Fruit fly (Drosophila melanogaster) whole organism, embryonic: ENCODE results near the gene CG4570.
A peak's percentile ranks its signal among the peaks of the same experiment; 100 is the strongest.

Experiments used
- ATbp ChIP-seq: fragments of 200-800 bp; sonication (Bioruptor generic); optimal IDR thresholded peaks from 2 replicates; lab custom pipeline; 2017; ENCODE audit warnings: missing biosample characterization, mild to moderate bottlenecking, missing genetic modification characterization, missing genetic modification reagents
- C15 ChIP-seq: fragments of 200-800 bp; sonication (Bioruptor generic); IDR thresholded peaks from 3 replicates; pipeline ENCODE4 v1.3.6; 2022; ENCODE audit warnings: missing biosample characterization, missing genetic modification characterization
- CG10147 ChIP-seq: fragments of 200-800 bp; sonication (Bioruptor generic); optimal IDR thresholded peaks from 2 replicates; lab custom pipeline; 2019; ENCODE audit warnings: missing biosample characterization, mild to moderate bottlenecking, missing genetic modification characterization, moderate library complexity
- CG1233 ChIP-seq: fragments of 200-800 bp; sonication (Bioruptor generic); optimal IDR thresholded peaks from 4 replicates; lab custom pipeline; 2018; ENCODE audit warnings: missing biosample characterization, mild to moderate bottlenecking, missing genetic modification characterization
- CG14710 ChIP-seq: fragments of 200-800 bp; sonication (Bioruptor generic); optimal IDR thresholded peaks from 3 replicates; lab custom pipeline; 2019; ENCODE audit warnings: missing biosample characterization, mild to moderate bottlenecking, missing genetic modification characterization, moderate library complexity
- CG17328 ChIP-seq: fragments of 200-800 bp; sonication (Bioruptor generic); IDR thresholded peaks from 2 replicates; pipeline ENCODE4 v1.3.6; 2022; ENCODE audit warnings: missing biosample characterization, missing genetic modification characterization
- CG17568 ChIP-seq: fragments of 200-800 bp; sonication (Bioruptor generic); optimal IDR thresholded peaks from 2 replicates; lab custom pipeline; 2018; ENCODE audit warnings: missing biosample characterization, mild to moderate bottlenecking, missing genetic modification characterization, moderate library complexity
- CG17829 ChIP-seq: fragments of 200-800 bp; optimal IDR thresholded peaks from 2 replicates; lab custom pipeline; 2019; ENCODE audit warnings: missing biosample characterization, mild to moderate bottlenecking, missing genetic modification characterization, moderate library complexity
- CG18011 ChIP-seq: fragments of 200-800 bp; sonication (Bioruptor generic); optimal IDR thresholded peaks from 2 replicates; lab custom pipeline; 2017; ENCODE audit warnings: missing biosample characterization, missing genetic modification characterization, mild to moderate bottlenecking, moderate library complexity, missing genotype
- CG2889 ChIP-seq: fragments of 200-800 bp; sonication (Bioruptor generic); IDR thresholded peaks from 3 replicates; pipeline ENCODE4 v1.3.6; 2022; ENCODE audit warnings: missing biosample characterization, missing genetic modification characterization
- CG3065 ChIP-seq: fragments of 200-800 bp; sonication (Bioruptor generic); optimal IDR thresholded peaks from 2 replicates; lab custom pipeline; 2016; ENCODE audit warnings: missing biosample characterization, missing genetic modification characterization
- CG43689 ChIP-seq: fragments of 200-800 bp; sonication (Bioruptor generic); IDR thresholded peaks from 2 replicates; pipeline ENCODE4 v1.3.6; 2022; ENCODE audit warnings: missing biosample characterization, missing genetic modification characterization
- CG4617 ChIP-seq: fragments of 200-800 bp; sonication (Bioruptor generic); optimal IDR thresholded peaks from 3 replicates; lab custom pipeline; 2016; ENCODE audit warnings: missing biosample characterization, missing genetic modification characterization, borderline replicate concordance
- CG6175 ChIP-seq: fragments of 200-800 bp; sonication (Bioruptor generic); IDR thresholded peaks from 3 replicates; pipeline ENCODE4 v1.3.6; 2022; ENCODE audit warnings: missing biosample characterization, missing genetic modification characterization
- CG7271 ChIP-seq: fragments of 200-800 bp; sonication (Bioruptor generic); optimal IDR thresholded peaks from 2 replicates; lab custom pipeline; 2018; ENCODE audit warnings: missing biosample characterization, mild to moderate bottlenecking, missing genetic modification characterization, moderate library complexity
- CG7372 ChIP-seq: fragments of 200-800 bp; sonication (Bioruptor generic); IDR thresholded peaks from 2 replicates; pipeline ENCODE4 v1.3.6; 2022; ENCODE audit warnings: missing biosample characterization, missing genetic modification characterization
- CG8089 ChIP-seq: fragments of 200-800 bp; sonication (Bioruptor generic); optimal IDR thresholded peaks from 3 replicates; lab custom pipeline; 2016; ENCODE audit warnings: missing biosample characterization, missing genetic modification characterization
- D19B ChIP-seq: fragments of 200-800 bp; sonication (Bioruptor generic); optimal IDR thresholded peaks from 2 replicates; lab custom pipeline; 2017; ENCODE audit warnings: missing biosample characterization, mild to moderate bottlenecking, missing genetic modification characterization
- Dbx ChIP-seq: fragments of 200-800 bp; sonication (Bioruptor generic); IDR thresholded peaks from 3 replicates; pipeline ENCODE4 v1.3.6; 2022; ENCODE audit warnings: missing biosample characterization, missing genetic modification characterization
- Gug ChIP-seq: fragments of 200-800 bp; sonication (Bioruptor generic); IDR thresholded peaks from 4 replicates; pipeline ENCODE4 v1.3.6; 2022; ENCODE audit warnings: missing biosample characterization, missing genetic modification characterization
- HLH54F ChIP-seq: fragments of 200-800 bp; sonication (Bioruptor generic); optimal IDR thresholded peaks from 3 replicates; lab custom pipeline; 2016; ENCODE audit warnings: missing biosample characterization, missing genetic modification characterization
- Hsf ChIP-seq: fragments of 200-800 bp; sonication (Bioruptor generic); optimal IDR thresholded peaks from 3 replicates; lab custom pipeline; 2016; ENCODE audit warnings: missing biosample characterization, missing genetic modification characterization
- Mes4 ChIP-seq: fragments of 200-800 bp; sonication (Bioruptor generic); optimal IDR thresholded peaks from 2 replicates; lab custom pipeline; 2016; ENCODE audit warnings: missing biosample characterization, missing genetic modification characterization
- NfI ChIP-seq: fragments of 200-800 bp; sonication (Bioruptor generic); optimal IDR thresholded peaks from 3 replicates; lab custom pipeline; 2018; ENCODE audit warnings: missing biosample characterization, mild to moderate bottlenecking, missing genetic modification characterization, moderate library complexity
- Oli ChIP-seq: fragments of 200-800 bp; sonication (Bioruptor generic); optimal IDR thresholded peaks from 2 replicates; lab custom pipeline; 2018; ENCODE audit warnings: missing biosample characterization, mild to moderate bottlenecking, missing genetic modification characterization, moderate library complexity
- Side ChIP-seq: fragments of 200-800 bp; sonication (Bioruptor generic); optimal IDR thresholded peaks from 2 replicates; lab custom pipeline; 2016; ENCODE audit warnings: missing biosample characterization, missing genetic modification characterization
- Spps ChIP-seq: fragments of 200-800 bp; sonication (Bioruptor generic); optimal IDR thresholded peaks from 2 replicates; lab custom pipeline; 2018; ENCODE audit warnings: missing biosample characterization, mild to moderate bottlenecking, missing genetic modification characterization
- Tbp ChIP-seq: fragments of >200 bp; optimal IDR thresholded peaks from 2 replicates; lab custom pipeline; 2018; ENCODE audit warnings: missing biosample characterization, missing genetic modification characterization
- br ChIP-seq: fragments of >200 bp; optimal IDR thresholded peaks from 2 replicates; lab custom pipeline; 2017
- bsh ChIP-seq, 2 experiments: fragments of 200-800 bp; sonication (Bioruptor generic); optimal IDR thresholded peaks; 2 replicates each; lab custom pipeline; 2017 to 2018; ENCODE audit warnings: mild to moderate bottlenecking in 2 of 2, missing biosample characterization in 2 of 2, missing genetic modification characterization in 2 of 2, moderate library complexity in 1 of 2
- crc ChIP-seq: fragments of 200-800 bp; sonication (Bioruptor generic); optimal IDR thresholded peaks from 2 replicates; lab custom pipeline; 2016; ENCODE audit warnings: missing biosample characterization, missing genetic modification characterization
- croc ChIP-seq: fragments of 200-800 bp; sonication (Bioruptor generic); conservative IDR thresholded peaks from 3 replicates; pipeline ENCODE4 v1.3.6; 2022; ENCODE audit warnings: missing biosample characterization, missing genetic modification characterization
- eve ChIP-seq, 2 experiments: fragments of >200 bp; optimal IDR thresholded peaks; 2 replicates each; lab custom pipeline; 2017; ENCODE audit warnings: missing biosample characterization in 2 of 2, missing genetic modification characterization in 2 of 2
- exex ChIP-seq: fragments of 200-800 bp; sonication (Bioruptor generic); optimal IDR thresholded peaks from 4 replicates; lab custom pipeline; 2018; ENCODE audit warnings: missing biosample characterization, mild to moderate bottlenecking, missing genetic modification characterization, moderate library complexity
- fd64A ChIP-seq: fragments of 200-800 bp; sonication (Bioruptor generic); optimal IDR thresholded peaks from 3 replicates; lab custom pipeline; 2018; ENCODE audit warnings: missing biosample characterization, mild to moderate bottlenecking, missing genetic modification characterization
- gcm ChIP-seq: fragments of 200-800 bp; sonication (Bioruptor generic); optimal IDR thresholded peaks from 2 replicates; lab custom pipeline; 2019; ENCODE audit warnings: missing biosample characterization, mild to moderate bottlenecking, missing genetic modification characterization, moderate library complexity
- gsb ChIP-seq: fragments of 200-800 bp; sonication (Bioruptor generic); IDR thresholded peaks from 2 replicates; pipeline ENCODE4 v1.3.6; 2022; ENCODE audit warnings: missing biosample characterization, missing genetic modification characterization
- lov ChIP-seq, 2 experiments: fragments of 200-800 bp in 1 of 2; fragments of >200 bp in 1 of 2; sonication (Bioruptor generic) in 1 of 2; IDR thresholded peaks in 1 of 2; optimal IDR thresholded peaks in 1 of 2; 2 replicates in 1 of 2; 3 replicates in 1 of 2; pipeline versions ENCODE4 v1.3.6 to Lab custom; 2017 to 2022; ENCODE audit warnings: missing biosample characterization in 1 of 2, missing genetic modification characterization in 1 of 2
- maf-S ChIP-seq: fragments of 200-800 bp; sonication (Bioruptor generic); optimal IDR thresholded peaks from 2 replicates; lab custom pipeline; 2016; ENCODE audit warnings: missing biosample characterization, missing genetic modification characterization
- onecut ChIP-seq: fragments of 200-800 bp; sonication (Bioruptor generic); IDR thresholded peaks from 2 replicates; pipeline ENCODE4 v1.3.6; 2022; ENCODE audit warnings: missing biosample characterization, missing genetic modification characterization
- p53 ChIP-seq: fragments of 200-800 bp; sonication (Bioruptor generic); optimal IDR thresholded peaks from 2 replicates; lab custom pipeline; 2016; ENCODE audit warnings: missing biosample characterization, missing genetic modification characterization
- pho ChIP-seq: fragments of 200-800 bp; sonication (Bioruptor generic); optimal IDR thresholded peaks from 2 replicates; lab custom pipeline; 2016; ENCODE audit warnings: missing biosample characterization, missing genetic modification characterization
- pita ChIP-seq: fragments of 200-800 bp; sonication (Bioruptor generic); optimal IDR thresholded peaks from 2 replicates; lab custom pipeline; 2017; ENCODE audit warnings: missing biosample characterization, mild to moderate bottlenecking, missing genetic modification characterization
- shn ChIP-seq: fragments of 200-800 bp; sonication (Bioruptor generic); optimal IDR thresholded peaks from 3 replicates; lab custom pipeline; 2016; ENCODE audit warnings: missing biosample characterization, missing genetic modification characterization
- trem ChIP-seq: fragments of 200-800 bp; optimal IDR thresholded peaks from 3 replicates; lab custom pipeline; 2019; ENCODE audit warnings: missing biosample characterization, mild to moderate bottlenecking, missing genetic modification characterization, moderate library complexity
- ttk ChIP-seq: fragments of 200-800 bp; sonication (Bioruptor generic); IDR thresholded peaks from 2 replicates; pipeline ENCODE4 v2.1.2; 2022; ENCODE audit warnings: missing biosample characterization, missing genetic modification characterization
- tx ChIP-seq: fragments of 200-800 bp; sonication (Bioruptor generic); optimal IDR thresholded peaks from 2 replicates; lab custom pipeline; 2016; ENCODE audit warnings: missing biosample characterization, missing genetic modification characterization
- usp ChIP-seq: fragments of >200 bp; optimal IDR thresholded peaks from 2 replicates; lab custom pipeline; 2017; ENCODE audit warnings: missing biosample characterization, missing genetic modification characterization

The CG4570 gene

dm6 chr3R:10875515-10876434 lies 19.2 kb downstream of the CG4570 start, which contains the start of gene Sodh2 (continued):
- TF ChIP-seq HLH54F (GFP tag; lab: Kevin White, UChicago) = peak; percentile 66
- no peak for TF ChIP-seq C15
- no peak for TF ChIP-seq eve (GFP tag; optimal IDR thresholded peaks at IDR 0.05; lab: Kevin White, UChicago)
- peak; percentile 57 for TF ChIP-seq CG18011 (GFP tag; lab: Kevin White, UChicago)
- no peak for TF ChIP-seq Tbp (GFP tag; lab: Kevin White, UChicago)
- peak; percentile 29 for TF ChIP-seq CG8089 (GFP tag; lab: Kevin White, UChicago)
- TF ChIP-seq CG17328 (GFP tag; lab: Robert Waterston, UW) = peak; percentile 50; the same call in 1 of the 2 replicates
- peak; percentile 90 for TF ChIP-seq ATbp
- no peak for TF ChIP-seq br (lab: Kevin White, UChicago)
- TF ChIP-seq onecut (GFP tag; lab: Robert Waterston, UW) = peak; percentile 68
- TF ChIP-seq trem = peak; percentile 44
- TF ChIP-seq NfI (GFP tag; lab: Kevin White, UChicago) = peak; percentile 60
- peak; percentile 66; the same call in 2 of the 3 replicates for TF ChIP-seq Dbx (GFP tag; lab: Robert Waterston, UW)
- peak; percentile 83 for TF ChIP-seq CG1233 (GFP tag; lab: Kevin White, UChicago)
- TF ChIP-seq pho (GFP tag; lab: Kevin White, UChicago) = peak; percentile 59
- TF ChIP-seq tx (GFP tag; lab: Kevin White, UChicago) = peak; percentile 43
- TF ChIP-seq CG10147 (GFP tag; lab: Kevin White, UChicago) = peak; percentile 74
- peak; percentile 59 for TF ChIP-seq D19B (GFP tag; lab: Kevin White, UChicago)
- peak; percentile 67 for TF ChIP-seq maf-S (GFP tag; lab: Kevin White, UChicago)
- peak; percentile 46; the same call in 1 of the 2 replicates for TF ChIP-seq CG7372 (GFP tag; lab: Robert Waterston, UW)
- TF ChIP-seq Gug (GFP tag; lab: Robert Waterston, UW) = peak; percentile 73; the same call in 2 of the 4 replicates
- peak; percentile 71 for TF ChIP-seq CG14710 (tag; lab: Kevin White, UChicago)
- TF ChIP-seq ttk (GFP tag; lab: Robert Waterston, UW) = no peak
- TF ChIP-seq CG4617 (GFP tag; lab: Kevin White, UChicago) = peak; percentile 17
- peak; percentile 45 for TF ChIP-seq Oli (tag; lab: Kevin White, UChicago)
- TF ChIP-seq croc = peak; percentile 15; the same call in 1 of the 3 replicates
- peak; percentile 67 for TF ChIP-seq Hsf (GFP tag; lab: Kevin White, UChicago)
- TF ChIP-seq crc (GFP tag; lab: Kevin White, UChicago) = peak; percentile 34
- no peak for TF ChIP-seq p53 (GFP tag; lab: Kevin White, UChicago)
- TF ChIP-seq gcm = peak; percentile 67
- TF ChIP-seq Side (GFP tag; lab: Kevin White, UChicago) = peak; percentile 73
- TF ChIP-seq CG43689 (GFP tag; lab: Robert Waterston, UW) = no peak
- TF ChIP-seq bsh (GFP tag; optimal IDR thresholded peaks at IDR 0.05; lab: Kevin White, UChicago) = peak in 1 of 2 experiments; percentile 69
- TF ChIP-seq lov (optimal IDR thresholded peaks at IDR 0.05; lab: Kevin White, UChicago) = no peak
- TF ChIP-seq lov (GFP tag; IDR thresholded peaks at IDR 0.05; lab: Robert Waterston, UW) = peak; percentile 5; the same call in 1 of the 3 replicates
- peak; percentile 44 for TF ChIP-seq CG3065 (GFP tag; lab: Kevin White, UChicago)
- peak; percentile 74 for TF ChIP-seq gsb
- no peak for TF ChIP-seq shn (GFP tag; lab: Kevin White, UChicago)
- peak; percentile 59 for TF ChIP-seq exex (tag; lab: Kevin White, UChicago)
- TF ChIP-seq fd64A (GFP tag; lab: Kevin White, UChicago) = peak; percentile 48
- no peak for TF ChIP-seq pita
- peak; percentile 83 for TF ChIP-seq CG17829
- TF ChIP-seq CG6175 (GFP tag; lab: Robert Waterston, UW) = peak; percentile 65; the same call in 1 of the 3 replicates
- TF ChIP-seq CG2889 (GFP tag; lab: Robert Waterston, UW) = peak; percentile 67; the same call in 2 of the 3 replicates
- TF ChIP-seq usp (GFP tag; lab: Kevin White, UChicago) = no peak
- TF ChIP-seq Mes4 = peak; percentile 17
- no peak for TF ChIP-seq CG7271 (tag; lab: Kevin White, UChicago)
- TF ChIP-seq CG17568 = peak; percentile 86
- TF ChIP-seq Spps (tag; lab: Kevin White, UChicago) = peak; percentile 39
